Worm (Caenorhabditis elegans): ENCODE results near the gene trm-1.

ce11 chrV:14147114-14147513 is 38.3 kb downstream of the trm-1 start:
- TF ChIP-seq T22C8.4 (GFP tag; IDR thresholded peaks at IDR 0.05) (no peak), ztf-29 (GFP tag; IDR thresholded peaks at IDR 0.05) (no peak), flt-1 (GFP tag; IDR thresholded peaks at IDR 0.05) (no peak), med-1 (GFP tag; optimal IDR thresholded peaks at IDR 0.05; ENCODE audit: insufficient read depth) (no peak), ztf-23 (GFP tag; IDR thresholded peaks at IDR 0.05) (no peak), cog-1 (tag; optimal IDR thresholded peaks at IDR 0.05) (no peak), klf-2 (GFP tag; conservative IDR thresholded peaks at IDR 0.05) (no peak), ref-1 (GFP tag; conservative IDR thresholded peaks at IDR 0.05) (no peak), tab-1 (GFP tag; IDR thresholded peaks at IDR 0.05) (no peak)
